Fruit fly (Drosophila melanogaster) Kc167 (cell line): ENCODE measurements around the gene CheA7a.

Experiments
- h ChIP-seq: fragments of >200 bp; optimal IDR thresholded peaks from 3 replicates; lab custom pipeline; 2018; ENCODE audit warnings: missing external identifiers
- psq ChIP-seq: fragments of >200 bp; optimal IDR thresholded peaks from 2 replicates; lab custom pipeline; 2017; ENCODE audit warnings: missing external identifiers
- ttk ChIP-seq: sonication (Bioruptor generic); optimal IDR thresholded peaks from 2 replicates; lab custom pipeline; 2017; ENCODE audit warnings: missing external identifiers

DNA sequence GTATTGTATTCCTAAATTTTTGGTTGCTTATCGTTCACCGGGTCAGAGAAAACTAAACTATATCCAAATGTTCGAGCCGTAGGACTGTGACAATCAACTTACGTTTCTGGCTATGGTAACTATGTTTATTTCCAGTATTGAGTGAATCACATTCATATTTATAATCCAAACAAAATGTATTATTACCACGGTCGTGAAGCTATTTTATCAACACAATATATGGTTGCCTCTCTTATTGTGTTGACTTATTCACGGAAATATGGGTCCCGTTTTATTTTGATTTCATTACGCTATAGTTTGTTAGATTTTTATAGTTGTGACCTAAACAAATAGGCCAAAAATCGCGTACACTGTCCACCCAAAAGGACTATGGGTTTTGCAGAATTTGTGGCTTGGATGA lies 30.5 kb upstream of the CheA7a start, which contains the start of gene CG15034:
- TF ChIP-seq ttk (lab: Kevin White, UChicago) (no peak), psq (lab: Kevin White, UChicago) (no peak), h (lab: Kevin White, UChicago) (no peak)
